Worm (Caenorhabditis elegans) whole organism, L4/young adult: ENCODE data around the gene twk-11.
"Not testable (repeated sequence)": the region's sequence is repeated elsewhere in the genome, so short reads cannot be mapped to it uniquely, and the experiment has no call there.

Experiments
- W03F9.2 ChIP-seq: fragments of 150-350 bp; optimal IDR thresholded peaks from 2 replicates; lab custom pipeline; 2014; ENCODE audit warnings: missing biosample characterization, missing genetic modification characterization
- dao-5 ChIP-seq: sonication (generic microtip); optimal IDR thresholded peaks from 2 replicates; lab custom pipeline; 2016; ENCODE audit warnings: missing genotype, missing genetic modification characterization, moderate library complexity, missing compliant biosample characterization
- him-1 ChIP-seq: sonication (generic microtip); optimal IDR thresholded peaks from 2 replicates; lab custom pipeline; 2016; ENCODE audit warnings: missing genotype, missing genetic modification reagents, missing genetic modification characterization, missing compliant biosample characterization

twk-11 gene

DNA sequence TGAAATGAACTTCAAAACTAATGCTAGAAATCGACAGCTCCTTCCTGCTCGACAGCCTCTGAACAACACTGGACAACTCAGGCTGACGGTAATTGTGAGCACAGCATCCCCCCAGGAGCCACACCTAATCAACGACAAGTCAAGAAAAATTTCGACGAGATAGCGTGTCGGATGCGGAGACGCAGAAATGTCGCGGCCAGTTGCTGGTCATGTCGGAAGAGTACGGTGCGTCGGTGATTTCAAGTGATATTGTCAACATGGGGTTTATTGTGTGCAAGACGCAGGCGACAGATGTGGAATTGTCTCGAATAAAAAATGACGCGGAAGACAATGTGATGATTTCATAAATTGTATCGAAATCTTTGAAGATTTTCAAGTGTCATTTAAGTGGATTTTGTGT lies at the start of gene twk-11:
Gene twk-11, minus strand, starts transcription at position 101 of the 400 bp plus-strand sequence.
- TF ChIP-seq W03F9.2 (tag; lab: Kevin White, UChicago): no peak
- TF ChIP-seq him-1 (tag; lab: Kevin White, UChicago): no peak
- TF ChIP-seq dao-5: no peak

DNA sequence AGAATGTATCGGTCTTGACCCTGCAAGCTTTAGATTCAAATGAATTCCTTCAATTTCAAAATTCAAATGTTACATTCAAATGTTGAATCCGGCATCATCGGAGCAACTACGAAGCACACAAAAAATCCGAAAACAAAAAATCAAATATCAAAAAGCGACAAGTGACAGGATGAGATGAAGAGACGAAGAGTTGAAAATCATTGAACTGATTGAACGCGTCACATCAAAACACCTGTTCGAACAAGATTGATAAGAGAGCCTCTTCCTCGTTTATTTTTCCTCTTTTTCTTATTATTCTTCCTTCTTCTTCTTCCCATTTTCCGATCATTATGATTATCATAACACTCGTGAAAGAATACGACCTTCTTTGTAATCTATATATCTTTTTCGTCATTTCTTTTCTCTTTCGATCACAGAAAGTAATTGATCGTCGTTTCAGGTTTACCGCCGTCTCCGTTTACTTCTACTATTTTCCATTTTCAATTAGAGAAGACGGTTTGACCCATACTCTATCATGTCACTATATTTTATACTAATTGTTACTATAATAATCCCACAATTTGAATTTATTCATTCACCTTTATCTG lies 49.2 kb upstream of the twk-11 start, which contains the start of gene VC5.2:
Gene VC5.2, plus strand, starts transcription at position 439 of the 587 bp plus-strand sequence.
- TF ChIP-seq W03F9.2 (tag; lab: Kevin White, UChicago) (no peak), dao-5 (no peak), him-1 (tag; lab: Kevin White, UChicago) (no peak)

DNA sequence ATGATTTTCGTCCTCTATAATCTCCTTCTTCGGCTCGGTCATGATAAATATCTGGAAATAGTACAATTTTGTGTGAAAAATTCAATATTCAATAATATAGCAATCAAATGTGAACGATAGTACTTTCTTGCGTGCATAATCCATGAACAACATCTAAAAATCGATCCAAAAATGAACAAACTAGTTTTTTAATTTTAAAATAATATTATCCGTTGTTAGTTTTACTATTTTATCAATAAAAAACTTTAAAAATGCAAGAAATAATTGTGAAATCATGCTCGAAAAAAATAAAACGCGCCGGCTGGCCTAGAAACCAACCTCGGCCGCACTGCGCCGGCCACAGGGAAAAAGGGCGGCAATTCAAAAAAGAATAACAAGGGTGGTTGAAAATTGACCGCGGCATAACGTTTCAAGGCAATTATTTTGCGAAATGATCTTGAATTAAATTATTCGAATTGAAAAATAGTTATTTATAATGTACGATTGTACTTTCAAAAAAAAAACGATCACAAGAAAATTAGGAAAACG lies 48.3 kb upstream of the twk-11 start, which contains the start of gene mys-1:
Gene mys-1, minus strand, starts transcription at position 51 of the 528 bp plus-strand sequence.
- TF ChIP-seq dao-5: no peak
- peak; percentile 0 for TF ChIP-seq him-1 (tag; lab: Kevin White, UChicago)
- TF ChIP-seq W03F9.2 (tag; lab: Kevin White, UChicago): peak; percentile 55

DNA sequence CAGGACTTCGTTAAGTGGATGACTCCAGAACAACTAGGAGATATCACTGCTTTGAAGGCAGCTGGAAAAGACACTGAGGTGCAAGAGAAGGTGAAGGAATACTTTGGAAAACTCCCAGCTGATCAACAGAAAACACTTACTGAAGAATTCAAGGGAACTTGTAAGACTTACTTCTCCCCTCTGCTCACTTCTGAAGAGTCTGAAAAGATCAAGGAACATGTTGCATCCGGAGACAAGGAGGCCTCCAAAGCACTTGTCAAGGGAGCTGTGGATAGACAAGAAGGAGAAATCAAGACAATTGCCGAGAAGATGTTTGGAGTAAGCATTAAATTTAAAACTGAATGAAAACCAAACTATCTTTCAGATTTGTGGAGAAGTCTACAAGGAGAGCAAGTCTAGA lies 43.0 kb upstream of the twk-11 start:
- TF ChIP-seq W03F9.2 (tag; lab: Kevin White, UChicago) (no peak), dao-5 (no peak), him-1 (tag; lab: Kevin White, UChicago) (no peak)

DNA sequence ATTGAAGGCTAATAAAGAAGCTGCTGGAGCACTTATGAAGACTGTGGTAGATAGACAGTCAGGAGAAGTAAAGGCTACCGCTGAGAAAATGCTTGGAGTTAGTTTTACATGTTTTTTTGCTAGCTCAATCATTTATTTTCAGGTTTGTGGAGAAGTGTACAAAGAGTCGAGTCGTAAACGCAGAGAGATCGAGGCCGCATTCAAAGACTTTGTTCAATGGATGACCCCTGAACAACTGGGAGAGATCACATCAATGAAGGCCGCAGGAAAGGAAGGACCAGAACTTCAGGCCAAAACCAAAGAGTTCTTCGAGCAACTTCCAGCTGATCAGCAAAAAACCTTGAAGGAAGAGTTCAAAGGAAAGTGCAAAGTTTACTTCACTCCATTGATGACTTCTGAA lies 42.4 kb upstream of the twk-11 start:
- TF ChIP-seq dao-5: no peak

DNA sequence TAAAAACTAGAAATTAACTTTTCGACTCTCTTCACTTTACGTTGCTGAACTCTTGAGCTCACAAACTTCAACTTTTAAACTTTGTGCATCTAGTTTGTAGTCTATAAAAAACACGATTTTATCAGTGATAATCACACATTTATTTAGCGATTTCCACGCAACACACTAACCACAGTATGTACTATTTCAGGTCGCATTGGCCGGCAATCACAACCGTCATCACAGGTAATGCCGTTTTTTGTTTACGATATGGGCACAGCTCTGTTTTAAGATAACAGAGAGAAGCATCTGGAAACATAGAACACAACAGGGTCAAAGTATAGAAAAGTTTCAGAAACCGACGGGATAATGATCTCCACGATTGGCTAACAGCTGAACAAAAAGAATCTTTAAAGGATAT lies 39.8 kb upstream of the twk-11 start:
- TF ChIP-seq W03F9.2 (tag; lab: Kevin White, UChicago) (no peak), him-1 (tag; lab: Kevin White, UChicago) (no peak), dao-5 (no peak)

DNA sequence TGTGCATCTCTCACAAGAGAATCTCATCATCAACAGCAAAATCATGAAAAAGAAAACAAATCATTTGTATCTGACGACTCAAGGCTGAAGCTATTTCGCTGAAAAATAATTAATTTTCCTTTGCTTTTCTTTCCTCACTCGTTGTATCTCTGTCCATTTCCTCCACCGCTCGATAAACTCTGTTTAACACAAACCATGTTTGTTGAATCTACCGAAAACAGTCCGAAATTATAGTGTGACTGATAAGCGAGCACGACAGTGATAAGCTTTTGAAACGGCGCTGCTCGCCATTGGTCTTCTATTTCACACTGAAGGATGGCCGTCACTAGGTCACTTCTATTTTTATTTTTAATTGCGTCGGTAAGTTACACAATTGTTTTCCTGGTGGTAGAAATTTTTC lies 39.3 kb upstream of the twk-11 start, which contains the start of gene npa-1:
Gene npa-1, plus strand, starts transcription at position 142 of the 400 bp plus-strand sequence.
- TF ChIP-seq W03F9.2 (tag; lab: Kevin White, UChicago) (no peak), him-1 (tag; lab: Kevin White, UChicago) (no peak), dao-5 (no peak)

DNA sequence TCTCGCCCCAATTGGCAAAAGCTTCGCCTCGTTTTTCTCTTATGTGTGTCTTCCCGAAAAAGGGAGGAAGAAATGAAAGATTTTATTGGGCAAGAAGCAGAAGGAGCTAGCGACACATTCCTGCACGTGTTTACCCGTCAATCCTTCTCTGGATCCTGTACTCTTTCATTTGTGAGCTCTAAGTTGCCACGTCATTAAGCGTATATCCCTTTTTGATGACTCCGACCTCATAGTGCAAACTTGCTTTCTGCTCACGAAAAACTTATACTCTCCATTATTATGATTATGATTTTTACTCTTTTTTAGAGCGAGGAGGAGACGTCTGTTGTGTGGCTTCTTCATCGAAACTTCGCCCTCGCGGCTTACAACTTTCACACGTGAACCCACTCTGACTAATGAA lies 35.9 kb upstream of the twk-11 start, which contains the start of gene F27B10.1:
Gene F27B10.1, plus strand, starts transcription at position 301 of the 400 bp plus-strand sequence.
- TF ChIP-seq W03F9.2 (tag; lab: Kevin White, UChicago) (no peak), dao-5 (no peak), him-1 (tag; lab: Kevin White, UChicago) (no peak)

DNA sequence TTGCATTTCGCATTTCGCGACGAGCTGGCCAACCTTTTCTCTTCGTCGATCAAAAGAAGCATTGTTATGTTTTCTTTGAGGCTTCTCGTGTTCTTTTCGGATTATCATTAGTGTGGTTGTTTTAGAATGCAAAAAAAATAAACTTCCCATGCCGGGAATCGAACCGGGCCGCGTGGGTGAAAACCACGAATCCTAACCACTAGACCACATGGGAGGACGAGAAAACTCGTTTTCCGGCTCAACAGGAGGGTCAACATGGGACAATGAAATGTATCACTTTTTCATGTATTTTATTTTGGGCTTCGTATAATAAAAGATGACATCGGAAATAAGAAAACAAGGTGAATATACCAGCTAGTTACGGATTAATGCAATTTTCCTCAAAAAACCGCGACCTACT lies 33.2 kb upstream of the twk-11 start:
- TF ChIP-seq W03F9.2 (tag; lab: Kevin White, UChicago) (no peak), dao-5 (no peak)

DNA sequence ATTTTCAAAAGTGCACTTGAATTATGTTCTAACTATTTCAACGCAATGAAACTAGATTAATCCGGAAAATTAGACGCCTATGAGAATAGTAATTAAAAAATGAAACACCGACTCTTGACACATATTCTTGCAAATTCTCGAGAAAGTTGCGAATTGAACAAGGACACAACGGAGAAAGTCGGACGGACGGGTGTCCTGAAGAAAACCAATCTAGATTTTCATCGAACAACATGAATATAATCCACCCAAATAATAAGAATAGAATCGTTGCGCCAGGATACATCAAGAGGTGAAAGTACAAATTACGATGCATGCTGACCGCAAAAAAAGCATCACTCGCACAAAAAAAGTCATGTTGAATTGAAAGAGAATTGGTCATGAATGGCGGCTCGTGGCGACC lies 32.5 kb upstream of the twk-11 start:
- TF ChIP-seq dao-5: no peak
- TF ChIP-seq W03F9.2 (tag; lab: Kevin White, UChicago): no peak
- no peak for TF ChIP-seq him-1 (tag; lab: Kevin White, UChicago)

DNA sequence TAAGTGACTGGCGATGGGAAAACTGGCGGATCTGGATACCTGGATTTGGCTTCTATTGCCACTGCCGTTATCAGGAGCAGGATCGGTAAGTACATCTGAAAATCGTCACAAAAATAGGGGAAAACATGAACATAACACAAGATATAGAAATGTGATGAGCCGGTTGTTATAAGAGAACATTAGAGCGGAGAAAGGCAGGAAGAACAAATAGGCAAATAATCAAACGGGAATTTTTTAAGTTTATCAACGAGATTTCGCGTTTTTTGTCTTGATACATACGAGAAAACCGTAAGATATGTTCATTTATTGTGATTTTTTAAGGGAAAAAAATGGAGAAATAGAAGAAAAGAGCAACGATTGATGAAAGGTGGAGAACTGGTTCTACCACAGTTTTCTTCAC lies 28.9 kb upstream of the twk-11 start, which contains the start of gene Y57E12AR.1:
Gene Y57E12AR.1, minus strand, starts transcription at position 101 of the 400 bp plus-strand sequence.
- TF ChIP-seq him-1 (tag; lab: Kevin White, UChicago): no peak

DNA sequence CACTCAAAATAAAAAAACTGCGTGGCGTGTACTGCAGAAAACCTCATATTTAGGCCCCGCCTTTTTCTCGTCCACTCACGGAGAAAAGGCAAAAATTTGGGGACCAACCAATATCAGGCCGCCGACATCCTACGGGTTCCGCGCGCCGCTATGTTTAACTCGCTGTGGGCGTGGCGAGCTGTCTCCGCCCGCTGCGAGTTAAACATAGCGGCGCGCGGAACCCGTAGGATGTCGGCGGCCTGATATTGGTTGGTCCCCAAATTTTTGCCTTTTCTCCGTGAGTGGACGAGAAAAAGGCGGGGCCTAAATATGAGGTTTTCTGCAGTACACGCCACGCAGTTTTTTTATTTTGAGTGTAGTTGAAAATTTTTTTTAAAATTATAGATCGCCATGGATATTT lies 26.4 kb upstream of the twk-11 start, which contains the start of gene tmem-258:
Gene tmem-258, plus strand, starts transcription at position 385 of the 400 bp plus-strand sequence.
- TF ChIP-seq him-1 (tag; lab: Kevin White, UChicago); W03F9.2 (tag; lab: Kevin White, UChicago); dao-5: not testable (repeated sequence)

DNA sequence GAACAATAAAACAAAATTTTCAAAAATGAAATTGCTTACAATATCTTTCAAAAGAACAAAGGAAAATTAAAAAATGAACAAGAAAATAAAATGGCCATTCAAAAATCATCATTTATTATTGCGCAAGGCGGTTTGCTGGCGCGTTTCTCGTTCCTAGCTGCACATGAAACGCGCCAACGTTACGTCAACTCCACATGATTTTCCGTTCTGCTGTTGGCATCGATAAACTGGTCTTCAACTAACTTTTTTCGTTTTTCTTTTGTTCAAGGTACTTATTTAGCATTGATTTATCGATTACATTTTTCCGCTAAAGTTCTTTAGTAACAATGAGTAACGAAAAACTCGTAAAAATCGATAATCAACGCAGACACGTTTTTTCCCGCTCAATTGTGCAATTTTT lies 24.0 kb upstream of the twk-11 start, which contains the start of the genes Y57E12AL.6 and Y57E12AL.1:
Gene Y57E12AL.6, minus strand, starts transcription at position 75 of the 400 bp plus-strand sequence.
Gene Y57E12AL.1, plus strand, starts transcription at position 135 of the 400 bp plus-strand sequence.
- TF ChIP-seq dao-5: no peak
- peak; percentile 95 for TF ChIP-seq W03F9.2 (tag; lab: Kevin White, UChicago)
- TF ChIP-seq him-1 (tag; lab: Kevin White, UChicago): no peak

DNA sequence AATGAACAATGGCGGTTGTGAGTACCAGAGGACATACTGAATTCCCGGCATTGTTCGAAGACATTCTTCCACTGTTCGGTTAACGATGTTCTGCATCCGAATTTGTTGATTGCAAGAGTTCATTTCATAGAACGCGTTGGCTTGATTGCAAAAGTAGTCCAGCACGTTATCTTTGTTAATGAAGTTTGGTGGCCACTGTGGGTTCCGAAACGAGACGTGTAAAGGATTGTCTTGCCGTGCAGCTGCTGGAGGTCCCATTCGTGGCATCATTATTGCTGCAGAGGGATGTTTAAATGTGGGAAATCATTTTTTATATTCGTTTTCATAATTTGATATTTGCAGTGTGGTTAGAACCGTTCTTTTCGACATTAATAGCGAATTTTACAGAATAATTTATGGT lies 23.0 kb upstream of the twk-11 start, which contains the start of gene mdt-6:
Gene mdt-6, minus strand, starts transcription at position 275 of the 400 bp plus-strand sequence.
- TF ChIP-seq him-1 (tag; lab: Kevin White, UChicago) (no peak), W03F9.2 (tag; lab: Kevin White, UChicago) (no peak), dao-5 (no peak)
